Fruit fly (Drosophila melanogaster) whole organism, embryonic: Measurements from ENCODE around the gene S-Lap4.

ENCODE experiments used
- Adf1 ChIP-seq: fragments of 200-800 bp; sonication (Bioruptor generic); IDR thresholded peaks from 2 replicates; pipeline ENCODE4 v1.3.6; 2022; ENCODE audit warnings: missing biosample characterization, missing genetic modification characterization
- BtbVII ChIP-seq: fragments of 200-800 bp; sonication (Bioruptor generic); optimal IDR thresholded peaks from 3 replicates; lab custom pipeline; 2017; ENCODE audit warnings: missing biosample characterization, mild to moderate bottlenecking, missing genetic modification characterization
- C15 ChIP-seq: fragments of 200-800 bp; sonication (Bioruptor generic); IDR thresholded peaks from 3 replicates; pipeline ENCODE4 v1.3.6; 2022; ENCODE audit warnings: missing biosample characterization, missing genetic modification characterization
- CG10274 ChIP-seq: fragments of 200-800 bp; sonication (Bioruptor generic); optimal IDR thresholded peaks from 3 replicates; lab custom pipeline; 2017; ENCODE audit warnings: missing biosample characterization, mild to moderate bottlenecking, missing genetic modification characterization
- CG11504 ChIP-seq: fragments of 200-800 bp; sonication (Bioruptor generic); optimal IDR thresholded peaks from 3 replicates; lab custom pipeline; 2019; ENCODE audit warnings: missing biosample characterization, mild to moderate bottlenecking, missing genetic modification characterization, moderate library complexity
- CG1233 ChIP-seq: fragments of 200-800 bp; sonication (Bioruptor generic); optimal IDR thresholded peaks from 4 replicates; lab custom pipeline; 2018; ENCODE audit warnings: missing biosample characterization, mild to moderate bottlenecking, missing genetic modification characterization
- CG13775 ChIP-seq: fragments of 200-800 bp; sonication (Bioruptor generic); optimal IDR thresholded peaks from 3 replicates; lab custom pipeline; 2017; ENCODE audit warnings: missing biosample characterization, mild to moderate bottlenecking, missing genetic modification characterization
- CG14441 ChIP-seq: fragments of 200-800 bp; sonication (Bioruptor generic); IDR thresholded peaks from 2 replicates; pipeline ENCODE4 v1.3.6; 2022; ENCODE audit warnings: missing biosample characterization, missing genetic modification characterization
- CG1603 ChIP-seq: fragments of 200-800 bp; sonication (Bioruptor generic); optimal IDR thresholded peaks from 2 replicates; lab custom pipeline; 2019; ENCODE audit warnings: missing biosample characterization, mild to moderate bottlenecking, missing genetic modification characterization, moderate library complexity
- CG17186 ChIP-seq: fragments of 200-800 bp; sonication (Bioruptor generic); optimal IDR thresholded peaks from 3 replicates; lab custom pipeline; 2017; ENCODE audit warnings: missing biosample characterization, missing genetic modification reagents, missing genetic modification characterization
- CG2120 ChIP-seq: fragments of 200-800 bp; sonication (Bioruptor generic); optimal IDR thresholded peaks from 3 replicates; lab custom pipeline; 2016; ENCODE audit warnings: missing biosample characterization, missing genetic modification characterization
- CG30431 ChIP-seq: fragments of 200-800 bp; sonication (Bioruptor generic); optimal IDR thresholded peaks from 2 replicates; lab custom pipeline; 2017; ENCODE audit warnings: missing biosample characterization, missing genetic modification characterization
- CG3163 ChIP-seq: fragments of 200-800 bp; sonication (Bioruptor generic); optimal IDR thresholded peaks from 3 replicates; lab custom pipeline; 2016; ENCODE audit warnings: missing biosample characterization, missing genetic modification characterization
- CG3726 ChIP-seq: fragments of 200-800 bp; sonication (Bioruptor generic); IDR thresholded peaks from 3 replicates; pipeline ENCODE4, ENCODE4 v1.3.6; 2022; ENCODE audit warnings: missing biosample characterization, missing genetic modification characterization
- CG4617 ChIP-seq: fragments of 200-800 bp; sonication (Bioruptor generic); optimal IDR thresholded peaks from 3 replicates; lab custom pipeline; 2016; ENCODE audit warnings: missing biosample characterization, missing genetic modification characterization, borderline replicate concordance
- CG4854 ChIP-seq: fragments of 200-800 bp; sonication (Bioruptor generic); optimal IDR thresholded peaks from 2 replicates; lab custom pipeline; 2016; ENCODE audit warnings: missing biosample characterization, missing genetic modification characterization, inconsistent platforms
- CG6791 ChIP-seq: fragments of 200-800 bp; sonication (Bioruptor generic); IDR thresholded peaks from 3 replicates; pipeline ENCODE4 v1.3.6; 2022; ENCODE audit warnings: missing biosample characterization, missing genetic modification characterization; ENCODE audit not compliant: partially characterized antibody
- CG7963 ChIP-seq: fragments of 200-800 bp; sonication (Bioruptor generic); IDR thresholded peaks from 3 replicates; pipeline ENCODE4 v1.3.6; 2022; ENCODE audit warnings: missing biosample characterization, missing genetic modification characterization; ENCODE audit not compliant: partially characterized antibody
- CG8388 ChIP-seq: fragments of 200-800 bp; sonication (Bioruptor generic); optimal IDR thresholded peaks from 2 replicates; lab custom pipeline; 2019; ENCODE audit warnings: missing biosample characterization, mild to moderate bottlenecking, missing genetic modification characterization, moderate library complexity
- CrebB ChIP-seq: fragments of 200-800 bp; sonication (Bioruptor generic); optimal IDR thresholded peaks from 3 replicates; lab custom pipeline; 2018; ENCODE audit warnings: missing biosample characterization, mild to moderate bottlenecking, missing genetic modification characterization
- Dp ChIP-seq: fragments of 200-800 bp; sonication (Bioruptor generic); optimal IDR thresholded peaks from 2 replicates; lab custom pipeline; 2018; ENCODE audit warnings: missing biosample characterization, mild to moderate bottlenecking, missing genetic modification characterization, moderate library complexity
- HLH3B ChIP-seq: fragments of 200-800 bp; sonication (Bioruptor generic); IDR thresholded peaks from 2 replicates; pipeline ENCODE4 v1.3.6; 2022; ENCODE audit warnings: missing biosample characterization, missing genetic modification characterization
- Hey ChIP-seq: fragments of 200-800 bp; sonication (Bioruptor generic); optimal IDR thresholded peaks from 3 replicates; lab custom pipeline; 2018; ENCODE audit warnings: missing biosample characterization, mild to moderate bottlenecking, missing genetic modification characterization
- Hr39 ChIP-seq: fragments of >200 bp; optimal IDR thresholded peaks from 2 replicates; lab custom pipeline; 2017
- Jarid2 ChIP-seq: fragments of 200-800 bp; sonication (Bioruptor generic); optimal IDR thresholded peaks from 3 replicates; lab custom pipeline; 2017; ENCODE audit warnings: mild to moderate bottlenecking, missing biosample characterization, missing genetic modification reagents, missing genetic modification characterization
- Mes4 ChIP-seq: fragments of 200-800 bp; sonication (Bioruptor generic); optimal IDR thresholded peaks from 2 replicates; lab custom pipeline; 2016; ENCODE audit warnings: missing biosample characterization, missing genetic modification characterization
- Sry-δ ChIP-seq: fragments of 200-800 bp; sonication (Bioruptor generic); optimal IDR thresholded peaks from 2 replicates; lab custom pipeline; 2016; ENCODE audit warnings: missing biosample characterization, missing genetic modification characterization
- Vsx1 ChIP-seq: fragments of 200-800 bp; sonication (Bioruptor generic); optimal IDR thresholded peaks from 2 replicates; lab custom pipeline; 2017; ENCODE audit warnings: missing biosample characterization, mild to moderate bottlenecking, missing genetic modification characterization, missing genetic modification reagents
- ato ChIP-seq: fragments of 200-800 bp; sonication (Bioruptor generic); IDR thresholded peaks from 2 replicates; pipeline ENCODE4 v1.3.6; 2022; ENCODE audit warnings: missing biosample characterization, missing genetic modification characterization; ENCODE audit not compliant: partially characterized antibody
- bowl ChIP-seq: fragments of 200-800 bp; sonication (Bioruptor generic); IDR thresholded peaks from 2 replicates; pipeline ENCODE4 v1.3.6; 2022; ENCODE audit warnings: missing biosample characterization, missing genetic modification characterization
- caup ChIP-seq: fragments of 200-800 bp; sonication (Bioruptor generic); optimal IDR thresholded peaks from 3 replicates; lab custom pipeline; 2017; ENCODE audit warnings: missing biosample characterization, mild to moderate bottlenecking, missing genetic modification characterization, moderate library complexity; ENCODE audit not compliant: severe bottlenecking
- chinmo ChIP-seq: fragments of 200-800 bp; sonication (Bioruptor generic); IDR thresholded peaks from 4 replicates; pipeline ENCODE4 v1.3.6; 2022; ENCODE audit warnings: missing biosample characterization, missing genetic modification characterization; ENCODE audit not compliant: partially characterized antibody
- corto ChIP-seq: fragments of 200-800 bp; sonication (Bioruptor generic); optimal IDR thresholded peaks from 2 replicates; lab custom pipeline; 2016; ENCODE audit warnings: missing biosample characterization, mild to moderate bottlenecking, missing genetic modification characterization, moderate library complexity
- crol ChIP-seq: fragments of 200-800 bp; sonication (Bioruptor generic); IDR thresholded peaks from 2 replicates; pipeline ENCODE4 v1.3.6; 2022; ENCODE audit warnings: missing biosample characterization, missing genetic modification characterization
- dati ChIP-seq: fragments of 200-800 bp; sonication (Bioruptor generic); IDR thresholded peaks from 2 replicates; pipeline ENCODE4 v1.3.6; 2022; ENCODE audit warnings: missing biosample characterization, missing genetic modification characterization
- ems ChIP-seq: fragments of 200-800 bp; sonication (Bioruptor generic); optimal IDR thresholded peaks from 3 replicates; lab custom pipeline; 2016; ENCODE audit warnings: missing biosample characterization, missing genetic modification characterization
- exex ChIP-seq: fragments of 200-800 bp; sonication (Bioruptor generic); optimal IDR thresholded peaks from 4 replicates; lab custom pipeline; 2018; ENCODE audit warnings: missing biosample characterization, mild to moderate bottlenecking, missing genetic modification characterization, moderate library complexity
- gcm ChIP-seq: fragments of 200-800 bp; sonication (Bioruptor generic); optimal IDR thresholded peaks from 2 replicates; lab custom pipeline; 2019; ENCODE audit warnings: missing biosample characterization, mild to moderate bottlenecking, missing genetic modification characterization, moderate library complexity
- ham ChIP-seq: fragments of 200-800 bp; sonication (Bioruptor generic); IDR thresholded peaks from 2 replicates; pipeline ENCODE4 v1.3.6; 2022; ENCODE audit warnings: missing biosample characterization, missing genetic modification characterization
- ind ChIP-seq: fragments of 200-800 bp; sonication (Bioruptor generic); optimal IDR thresholded peaks from 3 replicates; lab custom pipeline; 2016; ENCODE audit warnings: missing biosample characterization, missing genetic modification characterization
- lab ChIP-seq: fragments of 200-800 bp; sonication (Bioruptor generic); optimal IDR thresholded peaks from 3 replicates; lab custom pipeline; 2017; ENCODE audit warnings: missing biosample characterization, missing genetic modification characterization, mild to moderate bottlenecking, moderate library complexity, missing genetic modification reagents
- nerfin-2 ChIP-seq: fragments of 200-800 bp; sonication (Bioruptor generic); IDR thresholded peaks from 2 replicates; pipeline ENCODE4 v1.3.6; 2022; ENCODE audit warnings: missing biosample characterization, missing genetic modification characterization; ENCODE audit not compliant: partially characterized antibody
- otp ChIP-seq: fragments of 200-800 bp; sonication (Bioruptor generic); IDR thresholded peaks from 3 replicates; pipeline ENCODE4, ENCODE4 v1.3.6; 2022; ENCODE audit warnings: missing biosample characterization, missing genetic modification characterization
- pb ChIP-seq: fragments of 200-800 bp; sonication (Bioruptor generic); optimal IDR thresholded peaks from 3 replicates; lab custom pipeline; 2016; ENCODE audit warnings: missing biosample characterization, missing genetic modification characterization
- ranshi ChIP-seq: fragments of 200-800 bp; sonication (Bioruptor generic); IDR thresholded peaks from 2 replicates; pipeline ENCODE4 v1.3.6; 2022; ENCODE audit warnings: missing biosample characterization, missing genetic modification characterization
- row ChIP-seq: fragments of 200-800 bp; sonication (Bioruptor generic); IDR thresholded peaks from 3 replicates; pipeline ENCODE4 v1.3.6; 2022; ENCODE audit warnings: missing biosample characterization, missing genetic modification characterization
- stc ChIP-seq: fragments of 200-800 bp; sonication (Bioruptor generic); IDR thresholded peaks from 2 replicates; pipeline ENCODE4 v1.3.6; 2022; ENCODE audit warnings: missing biosample characterization, missing genetic modification characterization
- tx ChIP-seq: fragments of 200-800 bp; sonication (Bioruptor generic); optimal IDR thresholded peaks from 2 replicates; lab custom pipeline; 2016; ENCODE audit warnings: missing biosample characterization, missing genetic modification characterization
- wek ChIP-seq: fragments of 200-800 bp; sonication (Bioruptor generic); optimal IDR thresholded peaks from 3 replicates; lab custom pipeline; 2018; ENCODE audit warnings: missing biosample characterization, mild to moderate bottlenecking, missing genetic modification characterization, moderate library complexity
- zf30C ChIP-seq: fragments of 200-800 bp; sonication (Bioruptor generic); optimal IDR thresholded peaks from 3 replicates; lab custom pipeline; 2018; ENCODE audit warnings: missing biosample characterization, mild to moderate bottlenecking, missing genetic modification characterization

Gene S-Lap4

DNA sequence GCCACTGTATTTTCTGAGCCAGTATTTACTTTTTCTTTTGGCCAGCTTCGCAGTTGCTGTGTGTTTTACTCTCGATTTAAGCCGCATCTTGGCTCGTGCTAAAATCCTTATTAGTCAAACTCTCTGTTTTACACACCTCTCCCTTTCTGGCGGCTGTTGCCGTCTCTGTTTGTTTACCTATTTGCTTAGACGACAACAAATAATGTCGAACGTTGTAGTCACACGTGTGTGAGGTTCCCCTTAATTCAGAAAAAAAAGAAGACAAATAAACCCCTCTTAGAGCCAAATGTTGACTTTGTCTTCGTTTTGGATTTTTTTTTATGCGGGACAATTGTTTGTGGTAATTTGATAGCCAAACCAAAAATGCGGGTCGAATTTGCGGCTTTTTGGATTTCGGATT is 28.3 kb downstream of the S-Lap4 start (continued):
- peak; percentile 37 for TF ChIP-seq Sry-δ (GFP tag; lab: Kevin White, UChicago)
- peak; percentile 77 for TF ChIP-seq CG13775 (GFP tag; lab: Kevin White, UChicago)
- TF ChIP-seq BtbVII: peak; percentile 72
- peak; percentile 67 for TF ChIP-seq CG10274 (GFP tag; lab: Kevin White, UChicago)
- TF ChIP-seq exex (tag; lab: Kevin White, UChicago): peak; percentile 28
- TF ChIP-seq CG1233 (GFP tag; lab: Kevin White, UChicago): peak; percentile 92
- TF ChIP-seq gcm (GFP tag; lab: Kevin White, UChicago): peak; percentile 96
- TF ChIP-seq CG7963 (GFP tag; lab: Robert Waterston, UW): no peak
- TF ChIP-seq CG11504 (tag; lab: Kevin White, UChicago): peak; percentile 66
- TF ChIP-seq otp: peak; percentile 92
- no peak for TF ChIP-seq chinmo (GFP tag; lab: Robert Waterston, UW)
- TF ChIP-seq CrebB (tag; lab: Kevin White, UChicago): peak; percentile 72
- peak; percentile 75 for TF ChIP-seq pb (GFP tag; lab: Kevin White, UChicago)
- TF ChIP-seq CG2120 (GFP tag; lab: Kevin White, UChicago): no peak
- peak; percentile 85 for TF ChIP-seq caup (GFP tag; lab: Kevin White, UChicago)
- TF ChIP-seq ranshi: peak; percentile 64; the same call in 1 of the 2 replicates
- peak; percentile 69 for TF ChIP-seq CG8388
- no peak for TF ChIP-seq ham
- peak; percentile 85 for TF ChIP-seq lab (GFP tag; lab: Kevin White, UChicago)
- TF ChIP-seq CG17186 (GFP tag; lab: Kevin White, UChicago): peak; percentile 78
- TF ChIP-seq CG6791: no peak
- TF ChIP-seq nerfin-2 (GFP tag; lab: Robert Waterston, UW): no peak
- TF ChIP-seq tx (GFP tag; lab: Kevin White, UChicago): peak; percentile 58
- peak; percentile 34; the same call in 1 of the 2 replicates for TF ChIP-seq CG14441 (GFP tag; lab: Robert Waterston, UW)
- no peak for TF ChIP-seq Dp (GFP tag; lab: Kevin White, UChicago)
- TF ChIP-seq Hey (tag; lab: Kevin White, UChicago): peak; percentile 87
- no peak for TF ChIP-seq row
- TF ChIP-seq CG3163 (GFP tag; lab: Kevin White, UChicago): peak; percentile 67
- TF ChIP-seq Vsx1 (GFP tag; lab: Kevin White, UChicago): peak; percentile 93
- TF ChIP-seq CG1603 (tag; lab: Kevin White, UChicago): peak; percentile 90
- peak; percentile 43 for TF ChIP-seq CG4617
- no peak for TF ChIP-seq crol (GFP tag; lab: Robert Waterston, UW)
- no peak for TF ChIP-seq Hr39 (lab: Kevin White, UChicago)
- peak; percentile 60 for TF ChIP-seq dati (GFP tag; lab: Robert Waterston, UW)
- peak; percentile 70 for TF ChIP-seq ems (GFP tag; lab: Kevin White, UChicago)
- TF ChIP-seq HLH3B (GFP tag; lab: Robert Waterston, UW): peak; percentile 23; the same call in 1 of the 2 replicates
- TF ChIP-seq ato (GFP tag; lab: Robert Waterston, UW): no peak
- peak; percentile 82 for TF ChIP-seq CG4854 (GFP tag; lab: Kevin White, UChicago)
- TF ChIP-seq wek: peak; percentile 93
- TF ChIP-seq C15 (GFP tag; lab: Robert Waterston, UW): no peak
- TF ChIP-seq ind (GFP tag; lab: Kevin White, UChicago): peak; percentile 27
- peak; percentile 37; the same call in 1 of the 3 replicates for TF ChIP-seq CG3726 (GFP tag; lab: Robert Waterston, UW)
- peak; percentile 66; the same call in 1 of the 2 replicates for TF ChIP-seq stc
- peak; percentile 81 for TF ChIP-seq CG30431 (GFP tag; lab: Kevin White, UChicago)
- TF ChIP-seq Mes4 (GFP tag; lab: Kevin White, UChicago): peak; percentile 89
- TF ChIP-seq bowl (GFP tag; lab: Robert Waterston, UW): no peak
- no peak for TF ChIP-seq Adf1 (GFP tag; lab: Robert Waterston, UW)
- peak; percentile 2 for TF ChIP-seq zf30C (GFP tag; lab: Kevin White, UChicago)
- peak; percentile 51 for TF ChIP-seq Jarid2 (GFP tag; lab: Kevin White, UChicago)
- no peak for TF ChIP-seq corto (GFP tag; lab: Kevin White, UChicago)
